Worm (Caenorhabditis elegans) whole organism, L2 larva: Measurements from ENCODE around the gene cyb-2.1.

Experiments used
- C34F6.9 ChIP-seq: fragments of 150-350 bp; optimal IDR thresholded peaks from 2 replicates; lab custom pipeline; 2014; ENCODE audit warnings: missing biosample characterization, missing genetic modification characterization
- F13H6.1 ChIP-seq: sonication (generic microtip); optimal IDR thresholded peaks from 2 replicates; lab custom pipeline; 2016; ENCODE audit warnings: missing genetic modification characterization, missing compliant biosample characterization
- Y55F3AM.14 ChIP-seq: fragments of 200-800 bp; sonication (Bioruptor generic); optimal IDR thresholded peaks from 2 replicates; lab custom pipeline; 2018; ENCODE audit warnings: mild to moderate bottlenecking, missing genetic modification characterization, missing compliant biosample characterization
- ZK546.5 ChIP-seq: sonication (generic microtip); optimal IDR thresholded peaks from 2 replicates; lab custom pipeline; 2017; ENCODE audit warnings: missing biosample characterization, missing genetic modification characterization
- alr-1 ChIP-seq: fragments of 150-350 bp; optimal IDR thresholded peaks from 2 replicates; lab custom pipeline; 2014; ENCODE audit warnings: missing biosample characterization, missing genetic modification characterization
- aly-2 ChIP-seq: fragments of 150-350 bp; optimal IDR thresholded peaks from 2 replicates; lab custom pipeline; 2014; ENCODE audit warnings: missing biosample characterization, missing genetic modification characterization
- ama-1 ChIP-seq: fragments of 150-350 bp; optimal IDR thresholded peaks from 2 replicates; lab custom pipeline; 2018; ENCODE audit warnings: inconsistent platforms
- ceh-16 ChIP-seq: fragments of 150-350 bp; optimal IDR thresholded peaks from 2 replicates; lab custom pipeline; 2014; ENCODE audit warnings: missing biosample characterization, missing genetic modification characterization
- crh-2 ChIP-seq: sonication (generic microtip); optimal IDR thresholded peaks from 2 replicates; lab custom pipeline; 2017; ENCODE audit warnings: missing biosample characterization, missing genetic modification characterization
- elt-1 ChIP-seq: fragments of 150-350 bp; optimal IDR thresholded peaks from 2 replicates; lab custom pipeline; 2014; ENCODE audit warnings: missing biosample characterization, missing genetic modification characterization
- fos-1 ChIP-seq: fragments of 150-350 bp; optimal IDR thresholded peaks from 2 replicates; lab custom pipeline; 2014; ENCODE audit warnings: missing biosample characterization, missing genetic modification characterization
- gmeb-1 ChIP-seq: fragments of 150-350 bp; optimal IDR thresholded peaks from 2 replicates; lab custom pipeline; 2014; ENCODE audit warnings: missing biosample characterization, missing genetic modification characterization
- lin-11 ChIP-seq: fragments of 150-350 bp; sonication (generic microtip); optimal IDR thresholded peaks from 2 replicates; lab custom pipeline; 2014; ENCODE audit warnings: missing biosample characterization, missing genetic modification characterization, inconsistent platforms, mixed read lengths
- lin-13 ChIP-seq: fragments of 150-350 bp; optimal IDR thresholded peaks from 2 replicates; lab custom pipeline; 2014; ENCODE audit warnings: missing biosample characterization, missing genetic modification reagents, missing genetic modification characterization
- lin-39 ChIP-seq: fragments of 150-350 bp; optimal IDR thresholded peaks from 2 replicates; lab custom pipeline; 2014; ENCODE audit warnings: missing biosample characterization, missing genetic modification reagents, missing genetic modification characterization
- lsy-2 ChIP-seq, 2 experiments: fragments of 150-350 bp in 1 of 2; sonication (generic microtip) in 1 of 2; optimal IDR thresholded peaks; 2 replicates each; lab custom pipeline; 2014 to 2017; ENCODE audit warnings: missing biosample characterization in 2 of 2, missing genetic modification characterization in 2 of 2
- mab-5 ChIP-seq: fragments of 150-350 bp; optimal IDR thresholded peaks from 2 replicates; lab custom pipeline; 2014; ENCODE audit warnings: missing biosample characterization, missing genetic modification characterization
- mdl-1 ChIP-seq, 2 experiments: fragments of 150-350 bp in 1 of 2; sonication (generic microtip) in 1 of 2; optimal IDR thresholded peaks; 2 replicates each; lab custom pipeline; 2017; ENCODE audit warnings: missing biosample characterization in 2 of 2, missing genetic modification characterization in 2 of 2
- nhr-10 ChIP-seq: sonication (generic microtip); optimal IDR thresholded peaks from 2 replicates; lab custom pipeline; 2017; ENCODE audit warnings: missing biosample characterization, missing genetic modification characterization
- nhr-11 ChIP-seq: fragments of 150-350 bp; optimal IDR thresholded peaks from 2 replicates; lab custom pipeline; 2014; ENCODE audit warnings: missing biosample characterization, missing genetic modification characterization
- nhr-129 ChIP-seq: fragments of 150-350 bp; optimal IDR thresholded peaks from 2 replicates; lab custom pipeline; 2014; ENCODE audit warnings: missing biosample characterization, missing genetic modification characterization
- nhr-21 ChIP-seq: fragments of 150-350 bp; optimal IDR thresholded peaks from 2 replicates; lab custom pipeline; 2014; ENCODE audit warnings: missing biosample characterization, missing genetic modification characterization
- nhr-25 ChIP-seq: fragments of 150-350 bp; sonication (generic microtip); optimal IDR thresholded peaks from 3 replicates; lab custom pipeline; 2014; ENCODE audit warnings: missing biosample characterization, missing genetic modification characterization
- nhr-6 ChIP-seq: fragments of 150-350 bp; optimal IDR thresholded peaks from 2 replicates; lab custom pipeline; 2014; ENCODE audit warnings: missing biosample characterization, missing genetic modification characterization
- peb-1 ChIP-seq: fragments of 150-350 bp; optimal IDR thresholded peaks from 2 replicates; lab custom pipeline; 2014; ENCODE audit warnings: missing biosample characterization, missing genetic modification characterization
- sem-4 ChIP-seq: fragments of 150-350 bp; optimal IDR thresholded peaks from 2 replicates; lab custom pipeline; 2014; ENCODE audit warnings: missing biosample characterization, missing genetic modification reagents, missing genetic modification characterization
- skn-1 ChIP-seq: sonication (generic microtip); optimal IDR thresholded peaks from 2 replicates; lab custom pipeline; 2017; ENCODE audit warnings: missing biosample characterization, missing genetic modification characterization
- sma-3 ChIP-seq: sonication (generic microtip); optimal IDR thresholded peaks from 2 replicates; lab custom pipeline; 2016; ENCODE audit warnings: missing genetic modification reagents, missing genetic modification characterization, missing compliant biosample characterization
- sma-9 ChIP-seq, 2 experiments: fragments of 150-350 bp in 1 of 2; sonication (generic microtip) in 1 of 2; optimal IDR thresholded peaks; 2 replicates each; lab custom pipeline; 2014 to 2016; ENCODE audit warnings: missing genetic modification characterization in 2 of 2, mild to moderate bottlenecking in 1 of 2, missing biosample characterization in 1 of 2, missing compliant biosample characterization in 1 of 2, missing genetic modification reagents in 1 of 2, moderate library complexity in 1 of 2
- snpc-4 ChIP-seq: fragments of 150-350 bp; optimal IDR thresholded peaks from 2 replicates; lab custom pipeline; 2014; ENCODE audit warnings: missing biosample characterization, missing genetic modification characterization
- unc-39 ChIP-seq: fragments of 150-350 bp; optimal IDR thresholded peaks from 2 replicates; lab custom pipeline; 2014; ENCODE audit warnings: missing biosample characterization, missing genetic modification characterization
- unc-55 ChIP-seq: fragments of 150-350 bp; sonication (generic microtip); optimal IDR thresholded peaks from 3 replicates; lab custom pipeline; 2014; ENCODE audit warnings: missing biosample characterization, missing genetic modification reagents, missing genetic modification characterization
- zag-1 ChIP-seq: fragments of 150-350 bp; optimal IDR thresholded peaks from 2 replicates; lab custom pipeline; 2014; ENCODE audit warnings: missing biosample characterization, missing genetic modification characterization
- ztf-11 ChIP-seq: sonication (generic microtip); optimal IDR thresholded peaks from 2 replicates; lab custom pipeline; 2017; ENCODE audit warnings: missing biosample characterization, missing genetic modification characterization
- ztf-4 ChIP-seq: fragments of 150-350 bp; optimal IDR thresholded peaks from 2 replicates; lab custom pipeline; 2014; ENCODE audit warnings: missing biosample characterization, missing genetic modification characterization

Gene cyb-2.1

ce11 chrIV:10985568-10986035 lies at the start of gene cyb-2.1:
Gene cyb-2.1 (plus strand): TSS chrIV:10985985.
- TF ChIP-seq peb-1 (tag; lab: Kevin White, UChicago) (no peak), nhr-6 (tag; lab: Kevin White, UChicago) (no peak), ceh-16 (tag; lab: Kevin White, UChicago) (no peak), nhr-21 (no peak)

ce11 chrIV:10936906-10937540 lies 48.8 kb upstream of the cyb-2.1 start, which contains the start of gene fic-1:
Gene fic-1 (plus strand): TSS chrIV:10937454.
- no peak for TF ChIP-seq alr-1 (tag; lab: Kevin White, UChicago)
- TF ChIP-seq lin-13 = peak; percentile 74
- peak; percentile 24 for TF ChIP-seq ama-1
- TF ChIP-seq nhr-11 (tag; lab: Kevin White, UChicago) = no peak
- peak; percentile 44 for TF ChIP-seq F13H6.1 (tag; lab: Kevin White, UChicago)
- TF ChIP-seq crh-2 (tag; lab: Kevin White, UChicago) = peak; percentile 90
- peak; percentile 77 to 84 for TF ChIP-seq mdl-1 (tag; optimal IDR thresholded peaks at IDR 0.05; lab: Kevin White, UChicago)
- peak; percentile 22 for TF ChIP-seq sma-3 (GFP tag; lab: Kevin White, UChicago)
- peak; percentile 19 for TF ChIP-seq fos-1 (tag; lab: Kevin White, UChicago)
- peak; percentile 63 for TF ChIP-seq ztf-4 (tag; lab: Kevin White, UChicago)
- peak; percentile 51 for TF ChIP-seq mab-5 (tag; lab: Kevin White, UChicago)
- TF ChIP-seq sma-9 (GFP tag; optimal IDR thresholded peaks at IDR 0.05; lab: Kevin White, UChicago) = peak; percentile 84
- no peak for TF ChIP-seq sma-9 (tag; optimal IDR thresholded peaks at IDR 0.05; lab: Kevin White, UChicago)
- peak; percentile 37 to 83 for TF ChIP-seq lsy-2 (tag; optimal IDR thresholded peaks at IDR 0.05; lab: Kevin White, UChicago)
- TF ChIP-seq nhr-6 (tag; lab: Kevin White, UChicago) = peak; percentile 56
- TF ChIP-seq lin-11 (tag; lab: Kevin White, UChicago) = no peak
- TF ChIP-seq snpc-4 (tag; lab: Kevin White, UChicago) = peak; percentile 36
- no peak for TF ChIP-seq unc-39 (tag; lab: Kevin White, UChicago)
- TF ChIP-seq skn-1 (tag; lab: Kevin White, UChicago) = peak; percentile 38
- peak; percentile 94 for TF ChIP-seq unc-55
- TF ChIP-seq sem-4 = peak; percentile 33
- TF ChIP-seq aly-2 (tag; lab: Kevin White, UChicago) = no peak
- TF ChIP-seq zag-1 (tag; lab: Kevin White, UChicago) = peak; percentile 64
- no peak for TF ChIP-seq ZK546.5
- peak; percentile 92 for TF ChIP-seq C34F6.9 (tag; lab: Kevin White, UChicago)
- TF ChIP-seq ztf-11 (tag; lab: Kevin White, UChicago) = no peak
- TF ChIP-seq gmeb-1 (tag; lab: Kevin White, UChicago) = no peak
- peak; percentile 81 for TF ChIP-seq nhr-129 (tag; lab: Kevin White, UChicago)

- no peak for TF ChIP-seq sma-9 (GFP tag; optimal IDR thresholded peaks at IDR 0.05; lab: Kevin White, UChicago)
- no peak for TF ChIP-seq sma-9 (tag; optimal IDR thresholded peaks at IDR 0.05; lab: Kevin White, UChicago)
- TF ChIP-seq, all 48 proteins: peak for 0
Observed at ce11 chrIV:10948797-10949196, 37.0 kb upstream of the cyb-2.1 start, which contains the start of gene Y69E1A.1. Gene Y69E1A.1 (minus strand): TSS chrIV:10948897.

ce11 chrIV:10949510-10949909 lies 36.3 kb upstream of the cyb-2.1 start, which contains the start of gene nsph-3.1:
Gene nsph-3.1 (plus strand): TSS chrIV:10949810.
- TF ChIP-seq lsy-2 (tag; optimal IDR thresholded peaks at IDR 0.05; lab: Kevin White, UChicago) (no peak), nhr-25 (tag; lab: Kevin White, UChicago) (no peak), elt-1 (tag; lab: Kevin White, UChicago) (no peak), ztf-4 (tag; lab: Kevin White, UChicago) (no peak), ama-1 (no peak), ztf-11 (tag; lab: Kevin White, UChicago) (no peak), nhr-21 (no peak), C34F6.9 (tag; lab: Kevin White, UChicago) (no peak), mdl-1 (tag; optimal IDR thresholded peaks at IDR 0.05; lab: Kevin White, UChicago) (no peak), Y55F3AM.14 (no peak), nhr-10 (tag; lab: Kevin White, UChicago) (no peak), lin-39 (tag; lab: Kevin White, UChicago) (no peak), nhr-6 (tag; lab: Kevin White, UChicago) (no peak)
- TF ChIP-seq, all 48 proteins: peak for 0
